Fruit fly (Drosophila melanogaster) whole organism, embryonic: Measurements from ENCODE around the gene SclB.

ENCODE experiments used
- Dll ChIP-seq: fragments of 200-800 bp; sonication (Bioruptor generic); IDR thresholded peaks from 4 replicates; pipeline ENCODE4 v1.3.6; 2022; ENCODE audit warnings: missing biosample characterization, missing genetic modification characterization; ENCODE audit not compliant: partially characterized antibody
- E2f1 ChIP-seq: fragments of 200-800 bp; sonication (Bioruptor generic); IDR thresholded peaks from 2 replicates; pipeline ENCODE4 v1.3.6; 2022; ENCODE audit warnings: missing biosample characterization, missing genetic modification characterization
- da ChIP-seq: fragments of 200-800 bp; sonication (Bioruptor generic); optimal IDR thresholded peaks from 2 replicates; lab custom pipeline; 2016; ENCODE audit warnings: missing biosample characterization, missing genetic modification characterization

dm6 chr2L:16837672-16838071, at the start of gene SclB, which contains the start of gene SclA:
- TF ChIP-seq Dll (no peak), da (no peak), E2f1 (GFP tag; lab: Robert Waterston, UW) (no peak)
